Fruit fly (Drosophila melanogaster) whole organism, embryonic: Measurements from ENCODE around the gene CG12035.

Experiments used
- CG10565 ChIP-seq: fragments of 200-800 bp; sonication (Bioruptor generic); optimal IDR thresholded peaks from 3 replicates; lab custom pipeline; 2016; ENCODE audit warnings: missing biosample characterization, mild to moderate bottlenecking, missing genetic modification characterization
- CG13123 ChIP-seq: fragments of 200-800 bp; sonication (Bioruptor generic); optimal IDR thresholded peaks from 2 replicates; lab custom pipeline; 2016; ENCODE audit warnings: missing biosample characterization, missing genetic modification characterization
- CG14710 ChIP-seq: fragments of 200-800 bp; sonication (Bioruptor generic); optimal IDR thresholded peaks from 3 replicates; lab custom pipeline; 2019; ENCODE audit warnings: missing biosample characterization, mild to moderate bottlenecking, missing genetic modification characterization, moderate library complexity
- CG15011 ChIP-seq: fragments of 200-800 bp; sonication (Bioruptor generic); optimal IDR thresholded peaks from 3 replicates; lab custom pipeline; 2018; ENCODE audit warnings: missing biosample characterization, mild to moderate bottlenecking, missing genetic modification characterization
- CG1529 ChIP-seq: fragments of 200-800 bp; sonication (Bioruptor generic); optimal IDR thresholded peaks from 3 replicates; lab custom pipeline; 2018; ENCODE audit warnings: missing biosample characterization, missing genetic modification characterization
- CG15479 ChIP-seq: fragments of 200-800 bp; sonication (Bioruptor generic); optimal IDR thresholded peaks from 3 replicates; lab custom pipeline; 2019; ENCODE audit warnings: missing biosample characterization, mild to moderate bottlenecking, missing genetic modification characterization, moderate library complexity
- CG1647 ChIP-seq: fragments of 200-800 bp; sonication (Bioruptor generic); optimal IDR thresholded peaks from 3 replicates; lab custom pipeline; 2016; ENCODE audit warnings: missing biosample characterization, missing genetic modification characterization
- CG17359 ChIP-seq: fragments of 200-800 bp; sonication (Bioruptor generic); optimal IDR thresholded peaks from 3 replicates; lab custom pipeline; 2018; ENCODE audit warnings: missing biosample characterization, mild to moderate bottlenecking, missing genetic modification characterization, moderate library complexity
- CG17568 ChIP-seq: fragments of 200-800 bp; sonication (Bioruptor generic); optimal IDR thresholded peaks from 2 replicates; lab custom pipeline; 2018; ENCODE audit warnings: missing biosample characterization, mild to moderate bottlenecking, missing genetic modification characterization, moderate library complexity
- CG18262 ChIP-seq: fragments of 200-800 bp; optimal IDR thresholded peaks from 3 replicates; lab custom pipeline; 2019; ENCODE audit warnings: missing biosample characterization, mild to moderate bottlenecking, missing genetic modification characterization, moderate library complexity
- CG2678 ChIP-seq: fragments of 200-800 bp; sonication (Bioruptor generic); optimal IDR thresholded peaks from 3 replicates; lab custom pipeline; 2019; ENCODE audit warnings: missing biosample characterization, mild to moderate bottlenecking, missing genetic modification characterization, moderate library complexity
- CG2712 ChIP-seq: fragments of 200-800 bp; optimal IDR thresholded peaks from 3 replicates; lab custom pipeline; 2019; ENCODE audit warnings: missing biosample characterization, mild to moderate bottlenecking, missing genetic modification characterization, moderate library complexity
- CG31224 ChIP-seq: fragments of 200-800 bp; sonication (Bioruptor generic); IDR thresholded peaks from 2 replicates; pipeline ENCODE4 v1.3.6; 2022; ENCODE audit warnings: missing biosample characterization, missing genetic modification characterization
- CG3281 ChIP-seq: fragments of 200-800 bp; sonication (Bioruptor generic); optimal IDR thresholded peaks from 3 replicates; lab custom pipeline; 2017; ENCODE audit warnings: missing biosample characterization, mild to moderate bottlenecking, missing genetic modification characterization
- CG3407 ChIP-seq: fragments of 200-800 bp; sonication (Bioruptor generic); optimal IDR thresholded peaks from 2 replicates; lab custom pipeline; 2018; ENCODE audit warnings: missing biosample characterization, mild to moderate bottlenecking, missing genetic modification characterization
- CG43689 ChIP-seq: fragments of 200-800 bp; sonication (Bioruptor generic); IDR thresholded peaks from 2 replicates; pipeline ENCODE4 v1.3.6; 2022; ENCODE audit warnings: missing biosample characterization, missing genetic modification characterization
- CG4617 ChIP-seq: fragments of 200-800 bp; sonication (Bioruptor generic); optimal IDR thresholded peaks from 3 replicates; lab custom pipeline; 2016; ENCODE audit warnings: missing biosample characterization, missing genetic modification characterization, borderline replicate concordance
- CG6254 ChIP-seq: fragments of 200-800 bp; sonication (Bioruptor generic); optimal IDR thresholded peaks from 3 replicates; lab custom pipeline; 2017; ENCODE audit warnings: mild to moderate bottlenecking, missing biosample characterization, missing genetic modification reagents, missing genetic modification characterization
- CG6683 ChIP-seq: fragments of 200-800 bp; sonication (Bioruptor generic); optimal IDR thresholded peaks from 2 replicates; lab custom pipeline; 2017; ENCODE audit warnings: missing biosample characterization, mild to moderate bottlenecking, missing genetic modification characterization, missing genetic modification reagents
- CG6791 ChIP-seq: fragments of 200-800 bp; sonication (Bioruptor generic); IDR thresholded peaks from 3 replicates; pipeline ENCODE4 v1.3.6; 2022; ENCODE audit warnings: missing biosample characterization, missing genetic modification characterization; ENCODE audit not compliant: partially characterized antibody
- CG7745 ChIP-seq: fragments of 200-800 bp; sonication (Bioruptor generic); optimal IDR thresholded peaks from 2 replicates; lab custom pipeline; 2018; ENCODE audit warnings: missing biosample characterization, mild to moderate bottlenecking, missing genetic modification characterization, moderate library complexity
- Camta ChIP-seq: fragments of 200-800 bp; sonication (Bioruptor generic); optimal IDR thresholded peaks from 2 replicates; lab custom pipeline; 2016; ENCODE audit warnings: missing biosample characterization, missing genetic modification characterization
- Eip74EF ChIP-seq, 2 experiments: fragments of 200-800 bp in 1 of 2; fragments of >200 bp in 1 of 2; sonication (Bioruptor generic) in 1 of 2; optimal IDR thresholded peaks; 2 replicates each; lab custom pipeline; 2017 to 2019; ENCODE audit warnings: missing biosample characterization in 2 of 2, missing genetic modification characterization in 2 of 2, mild to moderate bottlenecking in 1 of 2, moderate library complexity in 1 of 2
- Hmr ChIP-seq: fragments of 200-800 bp; sonication (Bioruptor generic); optimal IDR thresholded peaks from 3 replicates; lab custom pipeline; 2017; ENCODE audit warnings: mild to moderate bottlenecking, missing biosample characterization, missing genetic modification reagents, missing genetic modification characterization
- Kr ChIP-seq: fragments of 200-800 bp; sonication (Bioruptor generic); optimal IDR thresholded peaks from 2 replicates; lab custom pipeline; 2017; ENCODE audit warnings: missing biosample characterization, mild to moderate bottlenecking, missing genetic modification characterization
- NFAT ChIP-seq: fragments of 200-800 bp; sonication (Bioruptor generic); IDR thresholded peaks from 2 replicates; pipeline ENCODE4 v1.3.6; 2022; ENCODE audit warnings: missing biosample characterization, missing genetic modification characterization
- Oli ChIP-seq: fragments of 200-800 bp; sonication (Bioruptor generic); optimal IDR thresholded peaks from 2 replicates; lab custom pipeline; 2018; ENCODE audit warnings: missing biosample characterization, mild to moderate bottlenecking, missing genetic modification characterization, moderate library complexity
- Sin3A ChIP-seq: fragments of >200 bp; optimal IDR thresholded peaks from 2 replicates; lab custom pipeline; 2018
- Six4 ChIP-seq: fragments of 200-800 bp; sonication (Bioruptor generic); optimal IDR thresholded peaks from 2 replicates; lab custom pipeline; 2016; ENCODE audit warnings: missing biosample characterization, missing genetic modification characterization
- Ssrp ChIP-seq: fragments of 200-800 bp; sonication (Bioruptor generic); optimal IDR thresholded peaks from 2 replicates; lab custom pipeline; 2018; ENCODE audit warnings: missing biosample characterization, mild to moderate bottlenecking, missing genetic modification characterization, moderate library complexity
- Taf1 ChIP-seq: fragments of 200-800 bp; sonication (Bioruptor generic); IDR thresholded peaks from 2 replicates; pipeline ENCODE4 v1.3.6; 2022; ENCODE audit warnings: missing biosample characterization, missing genetic modification characterization
- Tbp ChIP-seq: fragments of >200 bp; optimal IDR thresholded peaks from 2 replicates; lab custom pipeline; 2018; ENCODE audit warnings: missing biosample characterization, missing genetic modification characterization
- YL-1 ChIP-seq: fragments of 200-800 bp; sonication (Bioruptor generic); optimal IDR thresholded peaks from 3 replicates; lab custom pipeline; 2017; ENCODE audit warnings: missing biosample characterization, mild to moderate bottlenecking, missing genetic modification characterization
- amos ChIP-seq: fragments of 200-800 bp; sonication (Bioruptor generic); IDR thresholded peaks from 2 replicates; pipeline ENCODE4 v1.3.6; 2022; ENCODE audit warnings: missing biosample characterization, missing genetic modification characterization; ENCODE audit not compliant: partially characterized antibody
- br ChIP-seq: fragments of >200 bp; optimal IDR thresholded peaks from 2 replicates; lab custom pipeline; 2017
- btn ChIP-seq: fragments of 200-800 bp; sonication (Bioruptor generic); optimal IDR thresholded peaks from 2 replicates; lab custom pipeline; 2016; ENCODE audit warnings: missing biosample characterization, missing genetic modification characterization
- exex ChIP-seq: fragments of 200-800 bp; sonication (Bioruptor generic); optimal IDR thresholded peaks from 4 replicates; lab custom pipeline; 2018; ENCODE audit warnings: missing biosample characterization, mild to moderate bottlenecking, missing genetic modification characterization, moderate library complexity
- jing ChIP-seq: fragments of 200-800 bp; sonication (Bioruptor generic); optimal IDR thresholded peaks from 2 replicates; lab custom pipeline; 2018; ENCODE audit warnings: missing biosample characterization, mild to moderate bottlenecking, missing genetic modification characterization
- lov ChIP-seq, 2 experiments: fragments of 200-800 bp in 1 of 2; fragments of >200 bp in 1 of 2; sonication (Bioruptor generic) in 1 of 2; IDR thresholded peaks in 1 of 2; optimal IDR thresholded peaks in 1 of 2; 2 replicates in 1 of 2; 3 replicates in 1 of 2; pipeline versions ENCODE4 v1.3.6 to Lab custom; 2017 to 2022; ENCODE audit warnings: missing biosample characterization in 1 of 2, missing genetic modification characterization in 1 of 2
- rib ChIP-seq: fragments of 200-800 bp; sonication (Bioruptor generic); IDR thresholded peaks from 2 replicates; pipeline ENCODE4 v1.3.6; 2022; ENCODE audit warnings: missing biosample characterization, missing genetic modification characterization
- schlank ChIP-seq: fragments of 200-800 bp; sonication (Bioruptor generic); optimal IDR thresholded peaks from 2 replicates; lab custom pipeline; 2018; ENCODE audit warnings: missing biosample characterization, mild to moderate bottlenecking, missing genetic modification characterization
- tin ChIP-seq: fragments of 200-800 bp; sonication (Bioruptor generic); optimal IDR thresholded peaks from 3 replicates; lab custom pipeline; 2016; ENCODE audit warnings: missing biosample characterization, missing genetic modification characterization
- tll ChIP-seq, 2 experiments: fragments of 200-800 bp in 1 of 2; fragments of >200 bp in 1 of 2; sonication (Bioruptor generic) in 1 of 2; optimal IDR thresholded peaks; 2 replicates each; lab custom pipeline; 2017 to 2019; ENCODE audit warnings: missing biosample characterization in 2 of 2, missing genetic modification characterization in 2 of 2, mild to moderate bottlenecking in 1 of 2, moderate library complexity in 1 of 2
- vvl ChIP-seq: fragments of 200-800 bp; sonication (Bioruptor generic); IDR thresholded peaks from 2 replicates; pipeline ENCODE4 v1.3.6; 2022; ENCODE audit warnings: missing biosample characterization, missing genetic modification characterization
- zfh2 ChIP-seq: fragments of 200-800 bp; sonication (Bioruptor generic); optimal IDR thresholded peaks from 2 replicates; lab custom pipeline; 2016; ENCODE audit warnings: missing biosample characterization, missing genetic modification characterization

The CG12035 gene

dm6 chr3L:1740129-1740975 is 16.2 kb downstream of the CG12035 start (continued):
- TF ChIP-seq lov (optimal IDR thresholded peaks at IDR 0.05; lab: Kevin White, UChicago) (no peak), lov (GFP tag; IDR thresholded peaks at IDR 0.05; lab: Robert Waterston, UW) (0 out of 3 replicates have a peak, but pooled peaks have one; percentile 23), CG43689 (GFP tag; lab: Robert Waterston, UW) (peak; percentile 82), CG6254 (no peak), btn (GFP tag; lab: Kevin White, UChicago) (no peak), CG4617 (no peak), Taf1 (no peak; the same call in 1 of the 2 replicates), CG3407 (no peak), amos (no peak), jing (peak; percentile 50), CG6683 (GFP tag; lab: Kevin White, UChicago) (no peak), exex (tag; lab: Kevin White, UChicago) (no peak), CG14710 (tag; lab: Kevin White, UChicago) (no peak), CG3281 (GFP tag; lab: Kevin White, UChicago) (no peak), CG6791 (GFP tag; lab: Robert Waterston, UW) (no peak), CG2678 (tag; lab: Kevin White, UChicago) (peak; percentile 66), CG10565 (no peak), CG2712 (tag; lab: Kevin White, UChicago) (peak; percentile 35), CG17359 (tag; lab: Kevin White, UChicago) (peak; percentile 44), zfh2 (peak; percentile 64), Oli (tag; lab: Kevin White, UChicago) (peak; percentile 83), Hmr (peak; percentile 29), CG17568 (GFP tag; lab: Kevin White, UChicago) (no peak), schlank (tag; lab: Kevin White, UChicago) (peak; percentile 18), rib (0 out of 2 replicates have a peak, but pooled peaks have one; percentile 26), tll (GFP tag; optimal IDR thresholded peaks at IDR 0.05; lab: Kevin White, UChicago) (no peak), Camta (GFP tag; lab: Kevin White, UChicago) (peak; percentile 53), br (lab: Kevin White, UChicago) (no peak), CG18262 (tag; lab: Kevin White, UChicago) (peak; percentile 42), YL-1 (GFP tag; lab: Kevin White, UChicago) (no peak), Eip74EF (GFP tag; optimal IDR thresholded peaks at IDR 0.05; lab: Kevin White, UChicago) (peak in 1 of 2 experiments; percentile 70), CG15011 (GFP tag; lab: Kevin White, UChicago) (no peak), Tbp (no peak), tin (no peak), Six4 (GFP tag; lab: Kevin White, UChicago) (no peak), CG31224 (GFP tag; lab: Robert Waterston, UW) (peak; percentile 67), Kr (no peak), vvl (GFP tag; lab: Robert Waterston, UW) (peak; percentile 89), CG1529 (GFP tag; lab: Kevin White, UChicago) (no peak), CG7745 (tag; lab: Kevin White, UChicago) (no peak), NFAT (GFP tag; lab: Robert Waterston, UW) (peak; percentile 60; the same call in 1 of the 2 replicates), CG1647 (GFP tag; lab: Kevin White, UChicago) (no peak), CG13123 (GFP tag; lab: Kevin White, UChicago) (peak; percentile 22), Sin3A (lab: Kevin White, UChicago) (no peak), CG15479 (GFP tag; lab: Kevin White, UChicago) (no peak), Ssrp (peak; percentile 32)
- TF ChIP-seq, all 482 proteins: peak for 249
